Fruit fly (Drosophila melanogaster): ENCODE data around the gene CG31550.
A peak's percentile ranks its signal among the peaks of the same experiment; 100 is the strongest.

Gene CG31550

dm6 chr3R:5517002-5517875, 31.9 kb downstream of the CG31550 start, which contains the start of gene Itpr (continued):
- TF ChIP-seq Mes4 (GFP tag; optimal IDR thresholded peaks at IDR 0.05) = no peak
- TF ChIP-seq Nf-YC (tag; optimal IDR thresholded peaks at IDR 0.05) = no peak
- peak; percentile 69 for TF ChIP-seq CG17385 (GFP tag; optimal IDR thresholded peaks at IDR 0.05)
- TF ChIP-seq usp (GFP tag; optimal IDR thresholded peaks at IDR 0.05) = no peak
- no peak for TF ChIP-seq Hmx (GFP tag; optimal IDR thresholded peaks at IDR 0.05)
- no peak for TF ChIP-seq CG6689 (GFP tag; IDR thresholded peaks at IDR 0.05)
- no peak for TF ChIP-seq sens-2 (GFP tag; IDR thresholded peaks at IDR 0.05)
- TF ChIP-seq CG6854 (GFP tag; optimal IDR thresholded peaks at IDR 0.05) = no peak
- no peak for TF ChIP-seq CG31388 (GFP tag; optimal IDR thresholded peaks at IDR 0.05)
- TF ChIP-seq CG3838 (GFP tag; optimal IDR thresholded peaks at IDR 0.05) = no peak
- TF ChIP-seq gsb (GFP tag; IDR thresholded peaks at IDR 0.05) = no peak
- TF ChIP-seq CG32767 (GFP tag; IDR thresholded peaks at IDR 0.05) = no peak
- 0 out of 2 replicates have a peak, but pooled peaks have one; percentile 17 for TF ChIP-seq onecut (GFP tag; IDR thresholded peaks at IDR 0.05)
- TF ChIP-seq Spps (tag; optimal IDR thresholded peaks at IDR 0.05) = no peak
- peak; percentile 5 for TF ChIP-seq bcd (GFP tag; optimal IDR thresholded peaks at IDR 0.05)
- no peak for TF ChIP-seq Sox102F (GFP tag; optimal IDR thresholded peaks at IDR 0.05)
- TF ChIP-seq sc (optimal IDR thresholded peaks at IDR 0.05) = no peak
- TF ChIP-seq sc (GFP tag; optimal IDR thresholded peaks at IDR 0.05) = no peak
- TF ChIP-seq Kr (GFP tag; optimal IDR thresholded peaks at IDR 0.05) = no peak
- no peak for TF ChIP-seq Stat92E (GFP tag; optimal IDR thresholded peaks at IDR 0.05)
- TF ChIP-seq CG10366 (GFP tag; IDR thresholded peaks at IDR 0.05) = no peak
- peak; percentile 55 for TF ChIP-seq HLHmδ (GFP tag; optimal IDR thresholded peaks at IDR 0.05)
- TF ChIP-seq CG11093 (GFP tag; IDR thresholded peaks at IDR 0.05) = no peak
- TF ChIP-seq CG7357 (GFP tag; IDR thresholded peaks at IDR 0.05) = no peak
- no peak for TF ChIP-seq CG4282 (GFP tag; optimal IDR thresholded peaks at IDR 0.05)
- no peak for TF ChIP-seq cas (GFP tag; IDR thresholded peaks at IDR 0.05)
- no peak for TF ChIP-seq Xbp1 (GFP tag; optimal IDR thresholded peaks at IDR 0.05)
- peak; percentile 86 for TF ChIP-seq Med (GFP tag)
- TF ChIP-seq Ssrp (tag; optimal IDR thresholded peaks at IDR 0.05) = no peak
- no peak for TF ChIP-seq NK7.1 (GFP tag; optimal IDR thresholded peaks at IDR 0.05)
- TF ChIP-seq Adf1 (GFP tag; IDR thresholded peaks at IDR 0.05) = peak; percentile 100
- TF ChIP-seq Lhr (GFP tag; optimal IDR thresholded peaks at IDR 0.05) = no peak
- TF ChIP-seq CG6254 (GFP tag; optimal IDR thresholded peaks at IDR 0.05) = no peak
- no peak for TF ChIP-seq HLH4C (GFP tag; IDR thresholded peaks at IDR 0.05; ENCODE audit: partially characterized antibody)
- no peak for TF ChIP-seq CG14050 (GFP tag; IDR thresholded peaks at IDR 0.05)
- no peak for TF ChIP-seq NfI (GFP tag; optimal IDR thresholded peaks at IDR 0.05)
- TF ChIP-seq kah (GFP tag; optimal IDR thresholded peaks at IDR 0.05) = peak; percentile 98
- no peak for TF ChIP-seq CG13624 (GFP tag; optimal IDR thresholded peaks at IDR 0.05)
- peak; percentile 9; the same call in 1 of the 3 replicates for TF ChIP-seq Opbp (GFP tag; IDR thresholded peaks at IDR 0.05; ENCODE audit: partially characterized antibody)
- no peak for TF ChIP-seq CG2199 (GFP tag; IDR thresholded peaks at IDR 0.05)
- TF ChIP-seq CG10462 (GFP tag; optimal IDR thresholded peaks at IDR 0.05) = peak; percentile 3
- no peak for TF ChIP-seq Awh (GFP tag; IDR thresholded peaks at IDR 0.05)
- TF ChIP-seq nom (GFP tag; optimal IDR thresholded peaks at IDR 0.05) = no peak
- TF ChIP-seq Hsf (GFP tag; optimal IDR thresholded peaks at IDR 0.05) = no peak
- no peak for TF ChIP-seq so (GFP tag; IDR thresholded peaks at IDR 0.05)
- TF ChIP-seq CG17912 (GFP tag; optimal IDR thresholded peaks at IDR 0.05) = no peak
- TF ChIP-seq esg (GFP tag; conservative IDR thresholded peaks at IDR 0.05) = no peak
- no peak for TF ChIP-seq Abd-B (GFP tag; optimal IDR thresholded peaks at IDR 0.05)
- no peak for TF ChIP-seq CTCF (GFP tag; optimal IDR thresholded peaks at IDR 0.05)
- TF ChIP-seq mirr (GFP tag; optimal IDR thresholded peaks at IDR 0.05) = peak; percentile 14
- TF ChIP-seq scrt (GFP tag; optimal IDR thresholded peaks at IDR 0.05) = peak; percentile 2

All from whole organism, embryonic.